Worm (Caenorhabditis elegans) whole organism, young adult: Measurements from ENCODE around the gene oac-2.

ENCODE experiments used
- C06A6.2 ChIP-seq: fragments of 200-800 bp; sonication (Bioruptor generic); conservative IDR thresholded peaks from 2 replicates; pipeline ENCODE4 v1.3.6; 2022; ENCODE audit warnings: missing genetic modification characterization, missing compliant biosample characterization
- C17E4.6 ChIP-seq: fragments of 200-800 bp; sonication (Bioruptor generic); IDR thresholded peaks from 2 replicates; pipeline ENCODE4 v1.3.6; 2022; ENCODE audit warnings: missing genetic modification reagents, missing genetic modification characterization, missing compliant biosample characterization
- D2030.7 ChIP-seq: fragments of 200-800 bp; sonication (Bioruptor generic); IDR thresholded peaks from 2 replicates; pipeline ENCODE4 v1.3.6; 2022; ENCODE audit warnings: missing genetic modification reagents, missing genetic modification characterization, missing compliant biosample characterization
- F22D6.2 ChIP-seq: sonication (generic microtip); optimal IDR thresholded peaks from 2 replicates; lab custom pipeline; 2016; ENCODE audit warnings: mild to moderate bottlenecking, missing genetic modification characterization, missing compliant biosample characterization
- F37B4.10 ChIP-seq: fragments of 200-800 bp; sonication (Bioruptor generic); IDR thresholded peaks from 2 replicates; pipeline ENCODE4 v1.3.6; 2022; ENCODE audit warnings: missing genetic modification characterization, missing compliant biosample characterization
- F55B11.4 ChIP-seq: sonication (generic microtip); optimal IDR thresholded peaks from 2 replicates; lab custom pipeline; 2016; ENCODE audit warnings: missing compliant biosample characterization, missing genetic modification characterization, borderline replicate concordance; ENCODE audit not compliant: insufficient read depth
- F57A8.1 ChIP-seq: fragments of 200-800 bp; sonication (Bioruptor generic); optimal IDR thresholded peaks from 2 replicates; lab custom pipeline; 2018; ENCODE audit warnings: mild to moderate bottlenecking, missing genetic modification characterization, moderate library complexity, missing compliant biosample characterization
- F57C9.4 ChIP-seq: sonication (generic microtip); optimal IDR thresholded peaks from 2 replicates; lab custom pipeline; 2017; ENCODE audit warnings: mild to moderate bottlenecking, missing genetic modification characterization, missing compliant biosample characterization
- K11D2.4 ChIP-seq: fragments of 200-800 bp; sonication (Bioruptor generic); IDR thresholded peaks from 2 replicates; pipeline ENCODE4 v1.3.6; 2022; ENCODE audit warnings: missing genetic modification reagents, missing genetic modification characterization, missing compliant biosample characterization
- K12H6.12 ChIP-seq: fragments of 200-800 bp; sonication (Bioruptor generic); optimal IDR thresholded peaks from 2 replicates; lab custom pipeline; 2018; ENCODE audit warnings: mild to moderate bottlenecking, missing genetic modification characterization, missing compliant biosample characterization
- Y67H2A.10 ChIP-seq: fragments of 200-800 bp; sonication (Bioruptor generic); conservative IDR thresholded peaks from 2 replicates; pipeline ENCODE4 v1.3.6; 2022; ENCODE audit warnings: missing genetic modification reagents, missing genetic modification characterization, missing compliant biosample characterization
- ama-1 ChIP-seq, 3 experiments: fragments of 150-350 bp in 1 of 3; sonication (generic microtip) in 2 of 3; optimal IDR thresholded peaks; 2 replicates each; lab custom pipeline; 2014 to 2018; ENCODE audit warnings: missing biosample characterization in 2 of 3, missing genetic modification characterization in 2 of 3, missing genetic modification reagents in 2 of 3
- attf-3 ChIP-seq: fragments of 200-800 bp; sonication (Bioruptor generic); conservative IDR thresholded peaks from 2 replicates; pipeline ENCODE4 v1.3.6; 2022; ENCODE audit warnings: missing genetic modification reagents, missing genetic modification characterization, missing compliant biosample characterization
- ccch-3 ChIP-seq: fragments of 200-800 bp; sonication (Bioruptor generic); optimal IDR thresholded peaks from 2 replicates; lab custom pipeline; 2018; ENCODE audit warnings: mild to moderate bottlenecking, missing genetic modification characterization, missing compliant biosample characterization
- chd-7 ChIP-seq: sonication (generic microtip); optimal IDR thresholded peaks from 2 replicates; lab custom pipeline; 2016; ENCODE audit warnings: mild to moderate bottlenecking, missing genetic modification characterization, moderate library complexity, missing compliant biosample characterization
- dpff-1 ChIP-seq: sonication (generic microtip); optimal IDR thresholded peaks from 2 replicates; lab custom pipeline; 2017; ENCODE audit warnings: mild to moderate bottlenecking, missing genetic modification characterization, missing compliant biosample characterization
- egl-44 ChIP-seq: fragments of 200-800 bp; sonication (Bioruptor generic); IDR thresholded peaks from 2 replicates; pipeline ENCODE4 v1.3.6; 2022; ENCODE audit warnings: missing genetic modification reagents, missing genetic modification characterization, missing compliant biosample characterization
- egrh-3 ChIP-seq: fragments of 200-800 bp; sonication (Bioruptor generic); IDR thresholded peaks from 2 replicates; pipeline ENCODE4 v1.3.6; 2022; ENCODE audit warnings: missing genetic modification reagents, missing genetic modification characterization, missing compliant biosample characterization
- ekl-4 ChIP-seq: fragments of 200-800 bp; sonication (Bioruptor generic); IDR thresholded peaks from 2 replicates; pipeline ENCODE4 v1.3.6; 2022; ENCODE audit warnings: missing genetic modification reagents, missing genetic modification characterization, missing compliant biosample characterization
- fkh-3 ChIP-seq: sonication (generic microtip); optimal IDR thresholded peaks from 2 replicates; lab custom pipeline; 2016; ENCODE audit warnings: mild to moderate bottlenecking, missing genetic modification characterization, missing compliant biosample characterization
- hlh-12 ChIP-seq: sonication (generic microtip); optimal IDR thresholded peaks from 2 replicates; lab custom pipeline; 2016; ENCODE audit warnings: missing genetic modification characterization, missing compliant biosample characterization
- hmg-1.2 ChIP-seq: fragments of 200-800 bp; sonication (Bioruptor generic); IDR thresholded peaks from 2 replicates; pipeline ENCODE4 v1.3.6; 2022; ENCODE audit warnings: missing genetic modification reagents, missing genetic modification characterization, missing compliant biosample characterization
- hmg-20 ChIP-seq: fragments of 200-800 bp; sonication (Bioruptor generic); IDR thresholded peaks from 2 replicates; pipeline ENCODE4 v1.3.6; 2022; ENCODE audit warnings: missing genetic modification reagents, missing genetic modification characterization, missing compliant biosample characterization
- lir-1 ChIP-seq: fragments of 200-800 bp; sonication (Bioruptor generic); conservative IDR thresholded peaks from 2 replicates; pipeline ENCODE4 v1.3.6; 2022; ENCODE audit warnings: missing genetic modification reagents, missing genetic modification characterization, missing compliant biosample characterization
- madf-3 ChIP-seq: fragments of 200-800 bp; sonication (Bioruptor generic); IDR thresholded peaks from 2 replicates; pipeline ENCODE4 v1.3.6; 2022; ENCODE audit warnings: missing genetic modification reagents, missing genetic modification characterization, missing compliant biosample characterization
- mel-28 ChIP-seq: sonication (generic microtip); optimal IDR thresholded peaks from 2 replicates; lab custom pipeline; 2016; ENCODE audit warnings: borderline replicate concordance, mild to moderate bottlenecking, missing genetic modification characterization, missing compliant biosample characterization
- nfyb-1 ChIP-seq: fragments of 200-800 bp; sonication (Bioruptor generic); IDR thresholded peaks from 2 replicates; pipeline ENCODE4 v1.3.6; 2022; ENCODE audit warnings: missing genetic modification reagents, missing genetic modification characterization, missing compliant biosample characterization
- nhr-179 ChIP-seq: sonication (generic microtip); optimal IDR thresholded peaks from 2 replicates; lab custom pipeline; 2016; ENCODE audit warnings: mild to moderate bottlenecking, missing genetic modification characterization, missing compliant biosample characterization
- rec-8 ChIP-seq, 2 experiments: sonication (generic microtip); optimal IDR thresholded peaks; 2 replicates each; lab custom pipeline; 2016; ENCODE audit warnings: mild to moderate bottlenecking in 2 of 2, missing genetic modification characterization in 2 of 2, missing genetic modification reagents in 2 of 2, missing genotype in 2 of 2, missing biosample characterization in 1 of 2, missing compliant biosample characterization in 1 of 2, moderate library complexity in 1 of 2
- repo-1 ChIP-seq: sonication (generic microtip); optimal IDR thresholded peaks from 2 replicates; lab custom pipeline; 2017; ENCODE audit warnings: mild to moderate bottlenecking, missing genetic modification characterization, missing compliant biosample characterization
- rpc-1 ChIP-seq, 2 experiments: fragments of 150-350 bp in 1 of 2; sonication (generic microtip) in 1 of 2; optimal IDR thresholded peaks; 2 replicates each; lab custom pipeline; 2014 to 2018; ENCODE audit warnings: missing biosample characterization in 1 of 2, missing genetic modification characterization in 1 of 2, missing genetic modification reagents in 1 of 2, missing genotype in 1 of 2
- sdz-38 ChIP-seq: sonication (generic microtip); optimal IDR thresholded peaks from 2 replicates; lab custom pipeline; 2016; ENCODE audit warnings: missing genotype, missing genetic modification characterization, missing compliant biosample characterization
- ztf-18 ChIP-seq: sonication (generic microtip); optimal IDR thresholded peaks from 2 replicates; lab custom pipeline; 2016; ENCODE audit warnings: missing genotype, mild to moderate bottlenecking, missing genetic modification characterization, missing compliant biosample characterization
- ztf-28 ChIP-seq: fragments of 200-800 bp; sonication (Bioruptor generic); IDR thresholded peaks from 2 replicates; pipeline ENCODE4 v1.3.6; 2022; ENCODE audit warnings: missing genetic modification reagents, missing genetic modification characterization, missing compliant biosample characterization
- ztf-3 ChIP-seq: fragments of 200-800 bp; sonication (Bioruptor generic); optimal IDR thresholded peaks from 2 replicates; lab custom pipeline; 2018; ENCODE audit warnings: mild to moderate bottlenecking, missing genetic modification characterization, missing compliant biosample characterization
- ztf-6 ChIP-seq: fragments of 200-800 bp; sonication (Bioruptor generic); IDR thresholded peaks from 2 replicates; pipeline ENCODE4 v1.3.6; 2022; ENCODE audit warnings: missing genetic modification reagents, missing genetic modification characterization, missing compliant biosample characterization

The oac-2 gene

DNA sequence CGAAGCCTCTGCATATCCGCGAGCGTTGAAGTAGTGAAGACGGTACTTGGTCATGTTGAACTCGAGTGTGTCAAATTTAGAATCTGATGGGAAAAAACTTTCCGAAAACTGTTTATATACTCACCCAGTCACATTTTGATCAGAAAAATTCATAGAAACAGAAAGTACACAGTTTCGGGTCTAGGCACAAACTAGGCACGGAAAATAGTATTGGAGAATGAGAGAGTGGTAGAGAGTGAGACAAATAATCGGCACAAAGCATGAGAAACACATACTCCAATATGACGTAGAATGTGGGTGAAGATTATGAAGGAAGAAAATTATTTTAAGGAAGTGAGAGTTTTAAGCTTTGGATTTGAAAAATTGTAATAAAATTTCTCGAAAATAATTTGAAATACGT is 6.5 kb downstream of the oac-2 start, which contains the start of gene gst-33:
TSS of gene gst-33 (minus strand) at position 127 of the 400 bp plus-strand sequence.
- TF ChIP-seq hmg-1.2 (GFP tag; lab: Robert Waterston, UW): peak; percentile 88
- no peak for TF ChIP-seq K11D2.4
- TF ChIP-seq C06A6.2 (GFP tag; lab: Robert Waterston, UW): no peak
- TF ChIP-seq Y67H2A.10: no peak
- TF ChIP-seq rec-8 (tag; optimal IDR thresholded peaks at IDR 0.05; lab: Kevin White, UChicago): no peak

- TF ChIP-seq F57C9.4 (tag; lab: Kevin White, UChicago): no peak
- TF ChIP-seq nfyb-1 (GFP tag; lab: Robert Waterston, UW): no peak
- no peak for TF ChIP-seq ztf-3
- no peak for TF ChIP-seq F57A8.1 (GFP tag; lab: Kevin White, UChicago)
- TF ChIP-seq D2030.7 (GFP tag; lab: Robert Waterston, UW): no peak
- no peak for TF ChIP-seq F55B11.4
- TF ChIP-seq rec-8 (tag; optimal IDR thresholded peaks at IDR 0.05; lab: Kevin White, UChicago): no peak
- TF ChIP-seq chd-7 (tag; lab: Kevin White, UChicago): no peak
- TF ChIP-seq C17E4.6: no peak
- no peak for TF ChIP-seq attf-3 (GFP tag; lab: Robert Waterston, UW)
- TF ChIP-seq F22D6.2: no peak
- TF ChIP-seq ccch-3 (GFP tag; lab: Kevin White, UChicago): no peak
- no peak for TF ChIP-seq ama-1 (optimal IDR thresholded peaks at IDR 0.05; lab: Kevin White, UChicago)
- TF ChIP-seq ama-1 (GFP tag; optimal IDR thresholded peaks at IDR 0.05; lab: Kevin White, UChicago): no peak
- TF ChIP-seq hmg-20 (GFP tag; lab: Robert Waterston, UW): no peak
- TF ChIP-seq egl-44 (GFP tag; lab: Robert Waterston, UW): no peak
Observed at ce11 chrV:3464897-3465296, 10.0 kb downstream of the oac-2 start.

DNA sequence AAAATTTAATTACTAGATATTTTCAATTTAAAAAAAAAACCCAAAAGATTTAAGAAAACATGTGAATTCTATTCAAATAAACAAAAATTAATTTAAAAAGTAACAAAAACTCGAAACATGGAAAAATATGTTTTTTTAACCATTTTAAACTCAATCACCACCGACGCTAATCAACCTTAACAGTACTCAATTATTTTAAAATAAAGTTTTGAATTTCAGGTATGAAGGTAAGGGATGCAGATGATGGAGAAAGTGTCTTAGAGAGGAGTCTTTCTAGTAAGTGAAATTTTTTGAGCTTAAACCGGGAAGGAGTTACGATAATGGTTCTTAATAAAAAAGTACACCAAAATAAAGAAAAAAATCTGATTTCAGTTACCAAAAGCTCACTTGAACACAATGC is 11.4 kb downstream of the oac-2 start, which contains the start of gene slc-28.1:
TSS of gene slc-28.1 (plus strand) at position 301 of the 400 bp plus-strand sequence.
- TF ChIP-seq dpff-1 (tag; lab: Kevin White, UChicago) (no peak), ztf-6 (GFP tag; lab: Robert Waterston, UW) (no peak), ekl-4 (no peak), sdz-38 (no peak), mel-28 (tag; lab: Kevin White, UChicago) (no peak), K11D2.4 (no peak), K12H6.12 (no peak), repo-1 (tag; lab: Kevin White, UChicago) (no peak), rpc-1 (optimal IDR thresholded peaks at IDR 0.05; lab: Kevin White, UChicago) (no peak), rpc-1 (tag; optimal IDR thresholded peaks at IDR 0.05; lab: Kevin White, UChicago) (no peak), hlh-12 (no peak), nhr-179 (tag; lab: Kevin White, UChicago) (no peak), ztf-28 (GFP tag; lab: Robert Waterston, UW) (no peak), ztf-18 (no peak), F37B4.10 (GFP tag; lab: Robert Waterston, UW) (no peak), Y67H2A.10 (no peak), egrh-3 (GFP tag; lab: Robert Waterston, UW) (no peak), madf-3 (GFP tag; lab: Robert Waterston, UW) (no peak), lir-1 (GFP tag; lab: Robert Waterston, UW) (no peak), fkh-3 (tag; lab: Kevin White, UChicago) (no peak)
